Worm (Caenorhabditis elegans): Measurements from ENCODE around the gene ZK971.1.

DNA sequence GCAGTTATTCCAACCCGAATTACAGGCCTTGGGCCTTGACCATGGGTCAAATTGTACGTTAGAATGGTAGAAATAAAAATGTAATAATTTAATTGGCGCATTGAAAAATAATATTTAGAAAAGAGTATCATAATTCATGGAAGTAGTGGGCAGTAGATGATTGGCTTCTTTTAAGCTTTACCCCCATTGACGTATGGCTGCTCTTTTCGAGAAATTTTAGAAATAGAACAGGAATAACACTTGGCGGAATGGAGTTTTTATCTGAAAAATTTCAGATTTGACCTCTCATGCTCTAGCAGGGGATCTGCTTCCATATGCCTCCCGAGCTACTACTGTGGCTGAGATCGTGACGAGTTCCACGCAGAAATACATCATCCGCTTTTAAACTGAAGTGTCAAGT, 29.3 kb upstream of the ZK971.1 start, which contains the start of gene gcy-4:
- TF ChIP-seq nhr-11 (tag; optimal IDR thresholded peaks at IDR 0.05) (no peak), unc-62 (GFP tag; optimal IDR thresholded peaks at IDR 0.05) (no peak), lir-3 (tag; optimal IDR thresholded peaks at IDR 0.05; ENCODE audit: poor library complexity) (no peak), egl-27 (tag; optimal IDR thresholded peaks at IDR 0.05) (no peak), elt-3 (tag; optimal IDR thresholded peaks at IDR 0.05) (no peak), C16A3.4 (tag; optimal IDR thresholded peaks at IDR 0.05) (no peak), lin-39 (tag; optimal IDR thresholded peaks at IDR 0.05) (no peak), nhr-77 (tag; optimal IDR thresholded peaks at IDR 0.05) (no peak), nhr-12 (tag; optimal IDR thresholded peaks at IDR 0.05) (no peak), aha-1 (tag; optimal IDR thresholded peaks at IDR 0.05) (no peak), lsy-2 (tag; optimal IDR thresholded peaks at IDR 0.05) (no peak), mdl-1 (tag; optimal IDR thresholded peaks at IDR 0.05) (no peak), fkh-10 (GFP tag; optimal IDR thresholded peaks at IDR 0.05) (no peak), efl-1 (optimal IDR thresholded peaks at IDR 0.05) (no peak), efl-1 (GFP tag; optimal IDR thresholded peaks at IDR 0.05 in 1 of 2) (no peak)
